Fruit fly (Drosophila melanogaster) whole organism: ENCODE data around the gene Ythdc1.

Experiments
- CG8478 ChIP-seq: fragments of >200 bp; optimal IDR thresholded peaks from 2 replicates; lab custom pipeline; 2018; ENCODE audit warnings: inconsistent platforms
- Dll ChIP-seq: fragments of >200 bp; optimal IDR thresholded peaks from 2 replicates; lab custom pipeline; 2017
- EcR ChIP-seq, 2 experiments: fragments of >200 bp; optimal IDR thresholded peaks; 2 replicates each; lab custom pipeline; 2017; ENCODE audit warnings: missing biosample characterization in 2 of 2, missing genetic modification characterization in 2 of 2, missing genetic modification reagents in 2 of 2
- psq ChIP-seq: fragments of >200 bp; optimal IDR thresholded peaks from 2 replicates; lab custom pipeline; 2017
- usp ChIP-seq: fragments of >200 bp; optimal IDR thresholded peaks from 2 replicates; lab custom pipeline; 2017; ENCODE audit warnings: missing biosample characterization, missing genetic modification characterization, mixed read lengths

- no peak for TF ChIP-seq psq
- TF ChIP-seq CG8478 = no peak
- TF ChIP-seq usp (GFP tag; lab: Kevin White, UChicago) = no peak
- no peak for TF ChIP-seq Dll (lab: Kevin White, UChicago)
- no peak for TF ChIP-seq EcR (GFP tag; optimal IDR thresholded peaks at IDR 0.05; lab: Kevin White, UChicago)
Observed at dm6 chr3L:3338882-3339590, 34.9 kb downstream of the Ythdc1 start.
